Fruit fly (Drosophila melanogaster) whole organism, embryonic: ENCODE results near the gene CG6785.
A peak's percentile ranks its signal among the peaks of the same experiment; 100 is the strongest.

ENCODE experiments used
- Atf6 ChIP-seq: fragments of 200-800 bp; sonication (Bioruptor generic); IDR thresholded peaks from 2 replicates; pipeline ENCODE4 v1.3.6; 2022; ENCODE audit warnings: missing biosample characterization, missing genetic modification characterization
- Blimp-1 ChIP-seq: fragments of 200-800 bp; sonication (Bioruptor generic); optimal IDR thresholded peaks from 3 replicates; lab custom pipeline; 2018; ENCODE audit warnings: missing biosample characterization, missing genetic modification characterization, mild to moderate bottlenecking, moderate library complexity, missing genetic modification reagents
- CG1024 ChIP-seq: fragments of 200-800 bp; sonication (Bioruptor generic); IDR thresholded peaks from 2 replicates; pipeline ENCODE4 v1.3.6; 2022; ENCODE audit warnings: missing biosample characterization, missing genetic modification characterization
- CG10654 ChIP-seq: fragments of 200-800 bp; sonication (Bioruptor generic); optimal IDR thresholded peaks from 2 replicates; lab custom pipeline; 2016; ENCODE audit warnings: missing biosample characterization, missing genetic modification characterization
- CG11456 ChIP-seq: fragments of 200-800 bp; sonication (Bioruptor generic); IDR thresholded peaks from 3 replicates; pipeline ENCODE4 v1.3.6; 2022; ENCODE audit warnings: missing biosample characterization, missing genetic modification characterization
- CG12155 ChIP-seq: fragments of 200-800 bp; sonication (Bioruptor generic); optimal IDR thresholded peaks from 3 replicates; lab custom pipeline; 2016; ENCODE audit warnings: missing biosample characterization, missing genetic modification characterization
- CG12391 ChIP-seq: fragments of 200-800 bp; sonication (Bioruptor generic); optimal IDR thresholded peaks from 3 replicates; lab custom pipeline; 2018; ENCODE audit warnings: missing biosample characterization, mild to moderate bottlenecking, missing genetic modification characterization, moderate library complexity
- CG1529 ChIP-seq: fragments of 200-800 bp; sonication (Bioruptor generic); optimal IDR thresholded peaks from 3 replicates; lab custom pipeline; 2018; ENCODE audit warnings: missing biosample characterization, missing genetic modification characterization
- CG1602 ChIP-seq: fragments of 200-800 bp; sonication (Bioruptor generic); optimal IDR thresholded peaks from 3 replicates; lab custom pipeline; 2016; ENCODE audit warnings: missing biosample characterization, missing genetic modification characterization
- CG17186 ChIP-seq: fragments of 200-800 bp; sonication (Bioruptor generic); optimal IDR thresholded peaks from 3 replicates; lab custom pipeline; 2017; ENCODE audit warnings: missing biosample characterization, missing genetic modification reagents, missing genetic modification characterization
- CG17568 ChIP-seq: fragments of 200-800 bp; sonication (Bioruptor generic); optimal IDR thresholded peaks from 2 replicates; lab custom pipeline; 2018; ENCODE audit warnings: missing biosample characterization, mild to moderate bottlenecking, missing genetic modification characterization, moderate library complexity
- CG17829 ChIP-seq: fragments of 200-800 bp; optimal IDR thresholded peaks from 2 replicates; lab custom pipeline; 2019; ENCODE audit warnings: missing biosample characterization, mild to moderate bottlenecking, missing genetic modification characterization, moderate library complexity
- CG17912 ChIP-seq: fragments of 200-800 bp; sonication (Bioruptor generic); optimal IDR thresholded peaks from 2 replicates; lab custom pipeline; 2018; ENCODE audit warnings: missing biosample characterization, mild to moderate bottlenecking, missing genetic modification characterization
- CG2199 ChIP-seq: fragments of 200-800 bp; sonication (Bioruptor generic); IDR thresholded peaks from 3 replicates; pipeline ENCODE4 v1.3.6; 2022; ENCODE audit warnings: missing biosample characterization, missing genetic modification characterization
- CG30020 ChIP-seq: fragments of 200-800 bp; optimal IDR thresholded peaks from 2 replicates; lab custom pipeline; 2019; ENCODE audit warnings: missing biosample characterization, mild to moderate bottlenecking, missing genetic modification characterization, moderate library complexity
- CG32767 ChIP-seq: fragments of 200-800 bp; sonication (Bioruptor generic); IDR thresholded peaks from 2 replicates; pipeline ENCODE4 v1.3.6; 2022; ENCODE audit warnings: missing biosample characterization, missing genetic modification characterization
- CG4328 ChIP-seq: fragments of 200-800 bp; sonication (Bioruptor generic); optimal IDR thresholded peaks from 3 replicates; lab custom pipeline; 2017; ENCODE audit warnings: missing biosample characterization, missing genetic modification reagents, missing genetic modification characterization
- CG6813 ChIP-seq: fragments of 200-800 bp; sonication (Bioruptor generic); optimal IDR thresholded peaks from 2 replicates; lab custom pipeline; 2017; ENCODE audit warnings: missing biosample characterization, missing genetic modification characterization, mild to moderate bottlenecking, moderate library complexity, missing genetic modification reagents
- CG6854 ChIP-seq: fragments of 200-800 bp; sonication (Bioruptor generic); optimal IDR thresholded peaks from 3 replicates; lab custom pipeline; 2017; ENCODE audit warnings: missing biosample characterization, mild to moderate bottlenecking, missing genetic modification characterization
- CG7357 ChIP-seq: fragments of 200-800 bp; sonication (Bioruptor generic); IDR thresholded peaks from 3 replicates; pipeline ENCODE4 v1.3.6; 2022; ENCODE audit warnings: missing biosample characterization, missing genetic modification characterization
- CG7372 ChIP-seq: fragments of 200-800 bp; sonication (Bioruptor generic); IDR thresholded peaks from 2 replicates; pipeline ENCODE4 v1.3.6; 2022; ENCODE audit warnings: missing biosample characterization, missing genetic modification characterization
- CG8089 ChIP-seq: fragments of 200-800 bp; sonication (Bioruptor generic); optimal IDR thresholded peaks from 3 replicates; lab custom pipeline; 2016; ENCODE audit warnings: missing biosample characterization, missing genetic modification characterization
- CG8388 ChIP-seq: fragments of 200-800 bp; sonication (Bioruptor generic); optimal IDR thresholded peaks from 2 replicates; lab custom pipeline; 2019; ENCODE audit warnings: missing biosample characterization, mild to moderate bottlenecking, missing genetic modification characterization, moderate library complexity
- CG9609 ChIP-seq: fragments of 200-800 bp; sonication (Bioruptor generic); optimal IDR thresholded peaks from 3 replicates; lab custom pipeline; 2016; ENCODE audit warnings: missing biosample characterization, missing genetic modification characterization
- Fer3 ChIP-seq: fragments of 200-800 bp; sonication (Bioruptor generic); optimal IDR thresholded peaks from 2 replicates; lab custom pipeline; 2018; ENCODE audit warnings: missing biosample characterization, mild to moderate bottlenecking, missing genetic modification characterization, moderate library complexity
- Lim3 ChIP-seq: fragments of 200-800 bp; sonication (Bioruptor generic); IDR thresholded peaks from 2 replicates; pipeline ENCODE4 v1.3.6; 2022; ENCODE audit warnings: missing biosample characterization, missing genetic modification characterization
- Lpt ChIP-seq: fragments of >200 bp; optimal IDR thresholded peaks from 2 replicates; lab custom pipeline; 2018; ENCODE audit warnings: missing biosample characterization, missing genetic modification characterization
- Mad ChIP-seq: fragments of 200-800 bp; sonication (Bioruptor generic); optimal IDR thresholded peaks from 2 replicates; lab custom pipeline; 2016; ENCODE audit warnings: missing biosample characterization, missing genetic modification characterization
- NFAT ChIP-seq: fragments of 200-800 bp; sonication (Bioruptor generic); IDR thresholded peaks from 2 replicates; pipeline ENCODE4 v1.3.6; 2022; ENCODE audit warnings: missing biosample characterization, missing genetic modification characterization
- Neu2 ChIP-seq: fragments of 200-800 bp; sonication (Bioruptor generic); optimal IDR thresholded peaks from 3 replicates; lab custom pipeline; 2016; ENCODE audit warnings: missing biosample characterization, missing genetic modification characterization, borderline replicate concordance
- Nf-YC ChIP-seq: fragments of 200-800 bp; optimal IDR thresholded peaks from 3 replicates; lab custom pipeline; 2019; ENCODE audit warnings: missing biosample characterization, mild to moderate bottlenecking, missing genetic modification characterization, moderate library complexity
- Oli ChIP-seq: fragments of 200-800 bp; sonication (Bioruptor generic); optimal IDR thresholded peaks from 2 replicates; lab custom pipeline; 2018; ENCODE audit warnings: missing biosample characterization, mild to moderate bottlenecking, missing genetic modification characterization, moderate library complexity
- PHDP ChIP-seq: fragments of 200-800 bp; sonication (Bioruptor generic); optimal IDR thresholded peaks from 3 replicates; lab custom pipeline; 2018; ENCODE audit warnings: missing biosample characterization, mild to moderate bottlenecking, missing genetic modification characterization, moderate library complexity
- Rfx ChIP-seq: fragments of 200-800 bp; sonication (Bioruptor generic); IDR thresholded peaks from 2 replicates; pipeline ENCODE4 v1.3.6; 2022; ENCODE audit warnings: missing biosample characterization, missing genetic modification characterization
- Rx ChIP-seq: fragments of 200-800 bp; sonication (Bioruptor generic); IDR thresholded peaks from 2 replicates; pipeline ENCODE4 v1.3.6; 2022; ENCODE audit warnings: missing biosample characterization, missing genetic modification characterization
- Spps ChIP-seq: fragments of 200-800 bp; sonication (Bioruptor generic); optimal IDR thresholded peaks from 2 replicates; lab custom pipeline; 2018; ENCODE audit warnings: missing biosample characterization, mild to moderate bottlenecking, missing genetic modification characterization
- Xrp1 ChIP-seq: fragments of 200-800 bp; sonication (Bioruptor generic); IDR thresholded peaks from 2 replicates; pipeline ENCODE4 v1.3.6; 2022; ENCODE audit warnings: missing biosample characterization, missing genetic modification characterization
- br ChIP-seq: fragments of >200 bp; optimal IDR thresholded peaks from 2 replicates; lab custom pipeline; 2017
- chif ChIP-seq, 2 experiments: fragments of 200-800 bp; sonication (Bioruptor generic); optimal IDR thresholded peaks; 3 replicates each; lab custom pipeline; 2016; ENCODE audit warnings: missing biosample characterization in 2 of 2, missing genetic modification characterization in 2 of 2
- crp ChIP-seq, 2 experiments: fragments of 200-800 bp; sonication (Bioruptor generic); optimal IDR thresholded peaks; 2 replicates in 1 of 2; 3 replicates in 1 of 2; lab custom pipeline; 2017; ENCODE audit warnings: missing biosample characterization in 2 of 2, missing genetic modification characterization in 2 of 2, mild to moderate bottlenecking in 1 of 2, moderate library complexity in 1 of 2
- fd64A ChIP-seq: fragments of 200-800 bp; sonication (Bioruptor generic); optimal IDR thresholded peaks from 3 replicates; lab custom pipeline; 2018; ENCODE audit warnings: missing biosample characterization, mild to moderate bottlenecking, missing genetic modification characterization
- ken ChIP-seq: fragments of 200-800 bp; sonication (Bioruptor generic); IDR thresholded peaks from 3 replicates; pipeline ENCODE4 v1.3.6; 2022; ENCODE audit warnings: missing biosample characterization, missing genetic modification characterization
- mirr ChIP-seq: fragments of 200-800 bp; sonication (Bioruptor generic); optimal IDR thresholded peaks from 3 replicates; lab custom pipeline; 2018; ENCODE audit warnings: missing biosample characterization, mild to moderate bottlenecking, missing genetic modification characterization
- mld ChIP-seq: fragments of 200-800 bp; sonication (Bioruptor generic); IDR thresholded peaks from 3 replicates; pipeline ENCODE4 v1.3.6; 2022; ENCODE audit warnings: missing biosample characterization, missing genetic modification characterization; ENCODE audit not compliant: partially characterized antibody
- shn ChIP-seq: fragments of 200-800 bp; sonication (Bioruptor generic); optimal IDR thresholded peaks from 3 replicates; lab custom pipeline; 2016; ENCODE audit warnings: missing biosample characterization, missing genetic modification characterization
- tna ChIP-seq: fragments of 200-800 bp; sonication (Bioruptor generic); IDR thresholded peaks from 2 replicates; pipeline ENCODE4 v1.3.6; 2022; ENCODE audit warnings: missing biosample characterization, missing genetic modification characterization; ENCODE audit not compliant: partially characterized antibody
- tx ChIP-seq: fragments of 200-800 bp; sonication (Bioruptor generic); optimal IDR thresholded peaks from 2 replicates; lab custom pipeline; 2016; ENCODE audit warnings: missing biosample characterization, missing genetic modification characterization
- unc-4 ChIP-seq: fragments of 200-800 bp; sonication (Bioruptor generic); IDR thresholded peaks from 2 replicates; pipeline ENCODE4 v1.3.6; 2022; ENCODE audit warnings: missing biosample characterization, missing genetic modification characterization; ENCODE audit not compliant: partially characterized antibody
- wdn ChIP-seq: fragments of 200-800 bp; sonication (Bioruptor generic); IDR thresholded peaks from 2 replicates; pipeline ENCODE4 v1.3.6; 2022; ENCODE audit warnings: missing biosample characterization, missing genetic modification characterization

The CG6785 gene

DNA sequence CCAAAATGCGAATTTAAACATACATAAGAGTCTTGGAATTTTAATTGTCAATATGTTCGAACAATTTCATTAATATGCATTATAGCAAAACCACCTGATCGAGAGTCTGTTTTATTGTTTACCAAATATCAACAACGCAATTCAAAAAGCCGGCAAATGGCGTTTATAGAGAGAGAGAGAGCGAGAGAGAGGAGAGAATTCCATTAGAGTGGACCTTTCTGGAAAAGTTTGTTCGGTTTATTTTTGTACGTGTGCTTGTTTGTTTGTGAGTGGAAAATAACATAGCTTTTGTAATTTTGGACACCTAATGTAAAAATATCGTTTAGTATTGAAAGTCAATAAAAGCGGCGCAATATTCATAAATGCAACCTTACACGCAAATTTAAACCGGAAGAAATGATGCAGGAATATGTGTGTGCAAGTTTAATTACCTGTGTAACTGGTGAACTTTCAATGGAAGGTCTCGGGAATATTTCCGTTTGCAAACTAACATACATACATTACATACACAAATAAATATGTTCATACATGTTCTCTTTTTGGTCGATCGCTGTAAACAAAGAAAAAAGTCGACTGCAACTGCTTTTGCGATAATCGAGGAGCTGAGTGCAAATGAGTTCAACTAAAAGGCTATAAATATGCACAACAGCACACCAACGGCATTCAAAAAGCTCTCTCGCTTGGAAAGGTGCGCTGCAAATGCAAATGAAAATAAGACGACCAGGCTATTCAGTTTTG lies at the start of gene CG6785 (continued):
- TF ChIP-seq Neu2 (GFP tag; lab: Kevin White, UChicago) (no peak), Nf-YC (peak; percentile 57), CG8388 (GFP tag; lab: Kevin White, UChicago) (peak; percentile 72), CG8089 (GFP tag; lab: Kevin White, UChicago) (peak; percentile 88), chif (GFP tag; optimal IDR thresholded peaks at IDR 0.05; lab: Kevin White, UChicago) (peak; percentile 77 to 88), CG17829 (tag; lab: Kevin White, UChicago) (peak; percentile 29), CG12391 (tag; lab: Kevin White, UChicago) (peak; percentile 72), Rfx (GFP tag; lab: Robert Waterston, UW) (peak; percentile 42; the same call in 1 of the 2 replicates), CG32767 (GFP tag; lab: Robert Waterston, UW) (no peak), fd64A (GFP tag; lab: Kevin White, UChicago) (peak; percentile 93), crp (GFP tag; optimal IDR thresholded peaks at IDR 0.05; lab: Kevin White, UChicago) (peak in 1 of 2 experiments; percentile 50), CG2199 (no peak), CG1024 (GFP tag; lab: Robert Waterston, UW) (peak; percentile 57; the same call in 1 of the 2 replicates), CG17186 (peak; percentile 66), tna (GFP tag; lab: Robert Waterston, UW) (no peak), CG10654 (GFP tag; lab: Kevin White, UChicago) (peak; percentile 72), tx (GFP tag; lab: Kevin White, UChicago) (peak; percentile 69), CG17568 (GFP tag; lab: Kevin White, UChicago) (peak; percentile 96), CG12155 (peak; percentile 58), CG1602 (GFP tag; lab: Kevin White, UChicago) (peak; percentile 65), wdn (GFP tag; lab: Robert Waterston, UW) (peak; percentile 59; the same call in 1 of the 2 replicates), CG11456 (GFP tag; lab: Robert Waterston, UW) (peak; percentile 65; the same call in 2 of the 3 replicates), shn (GFP tag; lab: Kevin White, UChicago) (peak; percentile 68), CG9609 (peak; percentile 52), CG6813 (peak; percentile 96), Oli (tag; lab: Kevin White, UChicago) (peak; percentile 65), CG1529 (peak; percentile 89), CG7372 (GFP tag; lab: Robert Waterston, UW) (no peak), PHDP (peak; percentile 89), Atf6 (GFP tag; lab: Robert Waterston, UW) (peak; percentile 72), Blimp-1 (GFP tag; lab: Kevin White, UChicago) (peak; percentile 72), Rx (GFP tag; lab: Robert Waterston, UW) (no peak), br (lab: Kevin White, UChicago) (no peak), CG7357 (GFP tag; lab: Robert Waterston, UW) (no peak), ken (no peak), Spps (tag; lab: Kevin White, UChicago) (peak; percentile 73), Lim3 (GFP tag; lab: Robert Waterston, UW) (no peak), mirr (GFP tag; lab: Kevin White, UChicago) (peak; percentile 81), Lpt (GFP tag; lab: Kevin White, UChicago) (no peak), CG4328 (GFP tag; lab: Kevin White, UChicago) (peak; percentile 80), Xrp1 (GFP tag; lab: Robert Waterston, UW) (peak; percentile 63), Mad (GFP tag; lab: Kevin White, UChicago) (peak; percentile 70), CG17912 (GFP tag; lab: Kevin White, UChicago) (peak; percentile 96), NFAT (peak; percentile 60), CG30020 (tag; lab: Kevin White, UChicago) (peak; percentile 24), Fer3 (peak; percentile 76), unc-4 (GFP tag; lab: Robert Waterston, UW) (0 out of 2 replicates have a peak, but pooled peaks have one; percentile 17), mld (GFP tag; lab: Robert Waterston, UW) (no peak), CG6854 (GFP tag; lab: Kevin White, UChicago) (peak; percentile 87)
